Worm (Caenorhabditis elegans): ENCODE measurements around the gene F26D11.2.

The F26D11.2 gene

DNA sequence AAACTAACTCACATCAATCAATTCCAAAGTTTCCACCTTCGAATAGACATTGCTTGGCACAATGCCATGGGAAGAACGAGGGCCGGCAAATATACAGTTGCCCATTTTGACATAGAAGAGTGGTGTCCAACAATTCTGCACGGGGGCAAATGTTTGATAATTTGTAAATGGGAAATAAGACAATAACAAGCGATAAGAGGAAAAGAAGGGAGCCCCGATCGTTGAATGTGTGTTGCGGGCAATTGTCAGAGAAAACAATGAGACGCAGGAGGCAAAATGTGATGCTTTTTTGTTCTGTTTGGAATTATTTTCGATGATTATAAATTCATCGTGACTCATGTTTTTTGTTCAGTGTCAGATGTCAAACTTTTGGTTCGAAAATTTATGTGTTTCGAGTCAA lies 2.9 kb upstream of the F26D11.2 start, which contains the start of gene pals-34:
Gene pals-34 (minus strand): TSS at position 280 of the 400 bp plus-strand sequence.
- TF ChIP-seq lir-1 (GFP tag; conservative IDR thresholded peaks at IDR 0.05) (no peak), somi-1 (GFP tag; optimal IDR thresholded peaks at IDR 0.05) (no peak), F57C9.4 (tag; optimal IDR thresholded peaks at IDR 0.05) (no peak), aptf-3 (GFP tag; IDR thresholded peaks at IDR 0.05) (no peak), F33H1.4 (GFP tag; IDR thresholded peaks at IDR 0.05) (no peak), snpc-1.3 (tag; optimal IDR thresholded peaks at IDR 0.05; ENCODE audit: insufficient read depth) (no peak), pbrm-1 (GFP tag; IDR thresholded peaks at IDR 0.05) (no peak), ztf-6 (GFP tag; IDR thresholded peaks at IDR 0.05) (no peak)

DNA sequence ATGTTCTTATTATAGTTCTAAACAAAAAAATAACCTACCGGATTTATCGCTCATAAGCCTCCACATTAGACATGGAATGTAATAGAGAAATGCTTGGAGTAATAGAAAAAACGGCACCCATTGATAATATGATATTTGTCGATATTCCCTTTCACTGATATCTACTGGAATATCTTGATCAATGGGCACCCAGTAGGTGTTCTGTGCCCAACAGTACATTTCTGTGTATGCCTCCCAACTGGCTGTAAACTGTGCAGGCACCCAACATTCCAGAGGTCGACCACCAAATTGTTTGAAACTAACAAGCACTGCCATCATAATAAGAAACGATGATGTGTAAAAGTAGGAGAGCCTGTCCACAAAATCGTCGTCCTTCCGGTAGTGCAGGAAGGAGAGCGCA lies 5.4 kb downstream of the F26D11.2 start:
- TF ChIP-seq tlf-1 (GFP tag; optimal IDR thresholded peaks at IDR 0.05), result no peak
- no peak for TF ChIP-seq B0336.3 (GFP tag; IDR thresholded peaks at IDR 0.05)
- TF ChIP-seq F52B5.7 (tag; optimal IDR thresholded peaks at IDR 0.05), result no peak

DNA sequence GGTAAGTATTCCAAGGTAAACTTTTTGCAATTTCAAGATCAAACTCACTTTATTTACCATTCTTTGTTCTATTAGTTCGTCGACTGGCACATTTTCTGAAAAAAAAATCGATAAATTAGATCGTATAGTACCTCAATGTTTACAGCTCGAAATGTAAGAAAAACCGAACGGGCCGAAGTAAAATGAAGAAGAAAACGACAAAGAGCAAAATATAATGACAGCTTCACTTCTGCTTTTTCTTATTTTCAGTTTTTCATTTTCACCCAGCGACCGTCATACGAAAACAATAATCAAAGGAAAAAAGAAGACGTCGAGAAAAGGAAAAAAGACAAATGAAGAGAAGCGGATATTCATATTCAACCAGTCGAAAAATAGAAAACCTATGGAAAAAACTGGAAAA lies 10.0 kb downstream of the F26D11.2 start, which contains the start of gene che-7:
Gene che-7 (minus strand): TSS at position 101 of the 400 bp plus-strand sequence.
- no peak for TF ChIP-seq ceh-91 (GFP tag; IDR thresholded peaks at IDR 0.05)

DNA sequence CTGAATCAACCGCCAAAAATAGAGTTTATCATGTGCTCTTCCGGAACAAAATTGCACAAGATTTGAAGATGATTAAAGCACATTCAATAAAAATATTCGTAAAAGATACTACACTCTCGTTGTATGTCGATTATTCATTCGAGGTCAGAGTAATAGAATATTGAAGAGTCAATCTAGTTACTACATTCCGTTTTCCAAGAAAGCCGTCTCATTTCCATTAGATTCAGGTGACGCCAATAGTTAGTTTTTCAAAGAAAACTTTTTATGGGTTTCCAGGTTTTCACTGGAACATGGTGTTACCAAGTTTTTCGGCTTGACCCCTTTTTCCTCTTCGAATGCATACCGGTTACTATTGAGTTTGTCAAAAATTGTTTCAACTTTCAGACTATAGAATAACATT lies 11.4 kb downstream of the F26D11.2 start:
- TF ChIP-seq nhr-120 (GFP tag; IDR thresholded peaks at IDR 0.05) (no peak), lin-26 (GFP tag; IDR thresholded peaks at IDR 0.05) (no peak), cebp-2 (GFP tag; IDR thresholded peaks at IDR 0.05) (no peak), hlh-12 (tag; optimal IDR thresholded peaks at IDR 0.05) (no peak), unc-130 (GFP tag; optimal IDR thresholded peaks at IDR 0.05) (no peak), tbx-9 (tag; optimal IDR thresholded peaks at IDR 0.05; ENCODE audit: borderline replicate concordance) (no peak), madf-3 (GFP tag; IDR thresholded peaks at IDR 0.05) (no peak), C17E4.6 (GFP tag; IDR thresholded peaks at IDR 0.05) (no peak), ceh-58 (GFP tag; IDR thresholded peaks at IDR 0.05) (no peak), rec-8 (tag; optimal IDR thresholded peaks at IDR 0.05) (no peak)

DNA sequence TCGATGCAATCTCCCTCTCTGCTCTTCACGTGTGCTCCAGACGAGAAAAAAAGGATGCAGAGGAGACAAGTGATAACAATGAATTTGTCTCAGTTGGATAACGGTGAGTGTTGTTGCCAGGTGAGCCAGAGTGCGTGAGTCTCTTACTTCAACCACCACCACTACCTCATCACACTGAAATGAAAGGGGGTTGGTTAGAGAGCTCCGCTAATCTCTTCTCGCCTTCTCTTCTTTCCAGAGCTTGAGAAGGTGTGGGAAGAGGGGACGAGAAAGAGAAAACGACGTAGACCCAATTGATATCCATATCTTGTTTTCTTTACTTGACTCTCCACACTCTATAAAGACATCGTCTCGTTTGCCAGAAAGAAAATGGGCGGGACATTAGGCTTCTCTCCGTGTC lies 12.3 kb downstream of the F26D11.2 start:
- TF ChIP-seq hmg-1.2 (GFP tag; IDR thresholded peaks at IDR 0.05), result no peak
- TF ChIP-seq lin-40 (tag; optimal IDR thresholded peaks at IDR 0.05), result no peak
- TF ChIP-seq egl-18 (GFP tag; IDR thresholded peaks at IDR 0.05), result no peak

DNA sequence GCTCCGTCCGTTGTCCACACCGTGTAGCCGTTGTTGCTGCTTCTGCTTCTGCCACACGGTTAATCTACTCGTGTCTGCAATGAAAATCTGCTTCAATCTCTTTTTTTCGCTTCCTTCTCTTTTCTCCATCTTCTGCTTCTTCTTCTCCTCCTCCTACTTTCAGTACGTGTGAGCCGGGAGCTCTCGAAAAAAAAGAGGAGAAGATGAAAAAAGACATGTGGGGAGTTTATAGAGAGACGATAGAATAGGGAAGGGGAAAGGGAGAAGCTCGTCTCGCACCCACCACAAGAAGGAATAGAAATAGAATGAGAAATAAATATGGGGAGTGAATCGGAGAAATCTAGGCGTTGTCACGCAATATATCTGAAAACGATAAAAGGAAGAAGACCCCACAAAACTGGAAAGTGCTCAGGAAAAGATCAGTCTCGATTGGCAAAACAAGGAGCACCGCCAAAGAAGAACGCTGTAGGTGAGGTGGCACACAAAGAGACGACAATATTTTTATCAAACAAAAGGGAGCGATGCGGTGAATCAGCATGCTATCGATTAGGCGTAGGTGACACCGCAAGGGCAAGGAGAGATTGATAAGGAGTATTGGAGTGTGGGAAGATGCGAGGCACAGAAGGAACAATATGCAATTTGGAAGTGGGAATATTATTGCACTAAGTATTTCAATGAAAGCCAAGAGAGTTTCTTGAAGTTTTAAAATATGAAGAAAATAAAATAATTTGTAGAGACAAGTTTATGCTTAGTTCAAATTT lies 18.8 kb downstream of the F26D11.2 start, which contains the start of gene let-413:
Gene let-413 (minus strand): TSS at position 76 of the 761 bp plus-strand sequence.
- no peak for TF ChIP-seq F55B11.4 (tag; optimal IDR thresholded peaks at IDR 0.05; ENCODE audit: borderline replicate concordance, insufficient read depth)
- TF ChIP-seq nhr-80 (tag; optimal IDR thresholded peaks at IDR 0.05), result peak; percentile 70
- no peak for TF ChIP-seq egl-18 (GFP tag; IDR thresholded peaks at IDR 0.05)
- TF ChIP-seq K12H6.12 (tag; optimal IDR thresholded peaks at IDR 0.05), result no peak
- peak; percentile 15 for TF ChIP-seq zfh-2 (GFP tag; conservative IDR thresholded peaks at IDR 0.05)

Data from whole organism, young adult.